Worm (Caenorhabditis elegans): ENCODE data around the gene gei-8.

DNA sequence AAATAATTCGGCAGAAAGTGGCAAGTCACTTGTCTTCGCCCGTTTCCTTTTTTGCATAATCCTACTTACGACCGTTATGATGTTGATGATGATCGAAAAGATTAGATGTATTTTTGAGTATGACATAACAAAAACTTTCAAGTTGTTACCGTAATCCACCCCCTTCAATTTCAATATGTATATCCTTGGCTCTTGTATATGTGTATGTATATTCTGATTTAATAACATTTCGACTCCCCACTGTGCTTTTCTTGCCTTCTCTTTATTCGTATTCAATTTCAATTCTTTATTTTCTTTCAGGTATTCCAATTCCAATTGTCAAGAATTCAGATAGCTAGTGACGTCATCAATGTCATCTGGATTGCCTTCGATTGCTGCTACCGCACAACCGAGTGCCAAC lies 54.0 kb downstream of the gei-8 start, which contains the start of gene pros-1:
- TF ChIP-seq ztf-29 (GFP tag; IDR thresholded peaks at IDR 0.05) (no peak), med-1 (GFP tag; optimal IDR thresholded peaks at IDR 0.05; ENCODE audit: insufficient read depth) (no peak), tab-1 (GFP tag; IDR thresholded peaks at IDR 0.05) (no peak)

Data from whole organism, midembryonic.